Worm (Caenorhabditis elegans): ENCODE measurements around the gene srw-85.

DNA sequence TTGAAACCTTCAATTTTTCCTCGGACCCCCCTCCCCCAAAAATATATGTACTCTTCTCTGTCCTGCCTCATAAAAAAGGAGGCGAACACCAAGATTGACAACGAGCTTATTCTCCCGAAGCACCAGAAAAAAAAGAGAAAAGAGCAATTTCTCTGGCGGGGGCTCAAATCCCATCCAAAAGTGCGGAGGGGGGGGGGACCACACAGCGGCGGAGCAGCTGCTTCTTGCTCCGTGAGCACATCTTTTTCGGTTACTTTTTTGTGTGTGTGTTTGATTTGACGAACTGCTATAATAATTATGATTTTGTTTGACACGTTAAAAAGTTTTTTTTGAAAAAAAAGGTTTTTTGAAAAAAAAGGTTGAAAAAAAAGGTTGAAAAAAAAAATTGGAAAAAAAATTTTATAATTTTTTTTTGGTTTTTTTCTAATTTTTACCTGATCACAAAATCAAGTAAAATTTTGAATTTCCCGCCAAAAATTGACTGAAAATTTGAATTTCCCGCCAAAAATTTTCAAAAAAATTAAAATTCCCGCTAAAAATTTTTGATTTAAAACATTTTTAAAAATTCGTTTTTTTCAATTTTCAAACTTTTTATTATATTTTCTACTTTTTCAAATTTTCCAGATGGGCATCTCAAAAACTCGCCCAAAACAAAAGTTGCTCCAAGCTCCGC is 43.0 kb upstream of the srw-85 start, which contains the start of gene Y43F8B.10:
- TF ChIP-seq zag-1 (tag; optimal IDR thresholded peaks at IDR 0.05) (no peak), egl-27 (tag; optimal IDR thresholded peaks at IDR 0.05) (no peak), ztf-11 (tag; optimal IDR thresholded peaks at IDR 0.05) (no peak), snpc-4 (tag; optimal IDR thresholded peaks at IDR 0.05) (no peak), fos-1 (tag; optimal IDR thresholded peaks at IDR 0.05) (no peak), jun-1 (tag; optimal IDR thresholded peaks at IDR 0.05) (no peak), blmp-1 (tag; optimal IDR thresholded peaks at IDR 0.05) (no peak), unc-86 (tag; optimal IDR thresholded peaks at IDR 0.05) (no peak), nhr-28 (tag; optimal IDR thresholded peaks at IDR 0.05) (no peak), nhr-20 (tag; optimal IDR thresholded peaks at IDR 0.05) (no peak), rnt-1 (tag; optimal IDR thresholded peaks at IDR 0.05) (no peak), aha-1 (tag; optimal IDR thresholded peaks at IDR 0.05) (no peak)

All from whole organism, L1 larva.